Worm (Caenorhabditis elegans): ENCODE measurements around the gene clk-2.

DNA sequence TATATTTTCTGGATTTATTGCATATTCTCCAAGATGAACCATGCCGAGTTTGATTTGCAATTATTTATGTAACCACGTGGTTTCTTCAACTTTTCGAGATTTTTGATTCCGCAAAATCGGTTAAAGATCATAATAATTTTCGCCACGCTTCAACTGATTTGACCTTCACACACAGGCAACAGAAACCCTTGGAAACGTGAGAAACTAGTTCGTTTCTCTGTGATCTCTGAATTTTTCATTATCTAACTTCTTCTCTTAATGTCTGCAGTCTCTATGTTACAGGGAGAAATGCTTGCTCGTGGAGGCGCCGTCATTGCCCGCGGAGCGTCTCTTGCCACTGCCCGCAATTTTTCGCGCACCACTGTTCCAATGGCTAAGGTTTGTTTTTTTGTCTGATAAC, 53.0 kb downstream of the clk-2 start, which contains the start of gene fum-1:
- no peak for TF ChIP-seq hnd-1 (tag; optimal IDR thresholded peaks at IDR 0.05)
- no peak for TF ChIP-seq tbx-37 (GFP tag; conservative IDR thresholded peaks at IDR 0.05)
- no peak for TF ChIP-seq flt-1 (GFP tag; IDR thresholded peaks at IDR 0.05)

Data from whole organism, early embryonic.